Fruit fly (Drosophila melanogaster) ovary, adult (tissue): ENCODE data around the gene CG14174.

Experiments used
- CG17801 ChIP-seq: fragments of 200-800 bp; optimal IDR thresholded peaks from 2 replicates; lab custom pipeline; 2019; ENCODE audit warnings: missing biosample characterization, mild to moderate bottlenecking, missing genetic modification characterization, moderate library complexity; ENCODE audit not compliant: partially characterized antibody

The CG14174 gene

dm6 chr3L:9692892-9693551 is 26.1 kb upstream of the CG14174 start:
- peak; percentile 41 for TF ChIP-seq CG17801

dm6 chr3L:9693552-9694133 is 25.5 kb upstream of the CG14174 start:
- TF ChIP-seq CG17801: no peak

dm6 chr3L:9694169-9694866 is 24.8 kb upstream of the CG14174 start:
- TF ChIP-seq CG17801: no peak

- TF ChIP-seq CG17801: no peak
Measured at dm6 chr3L:9694867-9695236, 24.3 kb upstream of the CG14174 start.

- no peak for TF ChIP-seq CG17801
Measured at dm6 chr3L:9695242-9695641, 23.9 kb upstream of the CG14174 start.

dm6 chr3L:9695647-9696046 is 23.5 kb upstream of the CG14174 start:
- no peak for TF ChIP-seq CG17801

dm6 chr3L:9696650-9697526 is 22.2 kb upstream of the CG14174 start, which contains the start of gene Prps:
Prps (minus strand) TSS chr3L:9696700.
- peak; percentile 68 for TF ChIP-seq CG17801

- TF ChIP-seq CG17801: no peak
Measured at dm6 chr3L:9697527-9697883, 21.6 kb upstream of the CG14174 start.

dm6 chr3L:9698193-9698642 is 20.9 kb upstream of the CG14174 start, which contains the start of gene Ubc4:
Ubc4 (plus strand) TSS chr3L:9698336.
- TF ChIP-seq CG17801: peak; percentile 44

dm6 chr3L:9703495-9703894 is 15.6 kb upstream of the CG14174 start, which contains the start of gene CG6761:
CG6761 (minus strand) TSS chr3L:9703595.
- TF ChIP-seq CG17801: no peak

- TF ChIP-seq CG17801: no peak
Measured at dm6 chr3L:9704162-9704748, 14.9 kb upstream of the CG14174 start, which contains the start of gene CG16711. CG16711 (plus strand) TSS chr3L:9704331.

dm6 chr3L:9705591-9705990 is 13.5 kb upstream of the CG14174 start:
- no peak for TF ChIP-seq CG17801

- TF ChIP-seq CG17801: no peak
Measured at dm6 chr3L:9708797-9709196, 10.3 kb upstream of the CG14174 start.

- TF ChIP-seq CG17801: no peak
Measured at dm6 chr3L:9711203-9711602, 7.9 kb upstream of the CG14174 start.

- no peak for TF ChIP-seq CG17801
Measured at dm6 chr3L:9712066-9712789, 6.9 kb upstream of the CG14174 start.
